Fruit fly (Drosophila melanogaster): ENCODE data around the gene Rsf1.

Gene Rsf1

DNA sequence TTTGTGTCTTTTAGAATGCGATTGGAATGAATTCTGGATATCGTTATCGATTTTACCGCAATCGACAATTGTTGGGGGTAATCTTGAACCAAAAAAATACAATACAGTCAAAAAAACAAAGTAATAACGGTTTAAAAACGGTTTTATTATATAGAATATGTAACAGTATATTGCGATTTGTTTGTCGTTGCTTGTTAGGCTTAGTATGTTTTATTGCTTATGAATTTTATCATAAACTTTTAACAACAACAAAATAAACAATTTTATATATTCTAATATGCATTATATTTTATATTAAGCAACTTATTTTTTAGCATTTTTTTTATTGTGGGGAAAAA is 36.4 kb upstream of the Rsf1 start, which contains the start of gene CYLD (continued):
- no peak for TF ChIP-seq CG4854 (GFP tag; optimal IDR thresholded peaks at IDR 0.05)
- peak; percentile 42 for TF ChIP-seq CG18764 (GFP tag; optimal IDR thresholded peaks at IDR 0.05)
- TF ChIP-seq sd (tag; optimal IDR thresholded peaks at IDR 0.05), result peak; percentile 65
- peak; percentile 79 for TF ChIP-seq CG13424 (tag; optimal IDR thresholded peaks at IDR 0.05)
- no peak for TF ChIP-seq Hr39 (optimal IDR thresholded peaks at IDR 0.05)
- peak; percentile 57 for TF ChIP-seq Sox100B (GFP tag; optimal IDR thresholded peaks at IDR 0.05)
- no peak for TF ChIP-seq HLH54F (GFP tag; optimal IDR thresholded peaks at IDR 0.05)
- peak; percentile 32 for TF ChIP-seq Hmx (GFP tag; optimal IDR thresholded peaks at IDR 0.05)
- 0 out of 3 replicates have a peak, but pooled peaks have one; percentile 18 for TF ChIP-seq CG7357 (GFP tag; IDR thresholded peaks at IDR 0.05)
- no peak for TF ChIP-seq CG2889 (GFP tag; IDR thresholded peaks at IDR 0.05)
- TF ChIP-seq CG6683 (GFP tag; optimal IDR thresholded peaks at IDR 0.05), result peak; percentile 57
- TF ChIP-seq fru (optimal IDR thresholded peaks at IDR 0.05), result no peak
- TF ChIP-seq D (optimal IDR thresholded peaks at IDR 0.05), result no peak
- TF ChIP-seq D (GFP tag; optimal IDR thresholded peaks at IDR 0.05), result peak; percentile 29
- no peak for TF ChIP-seq Stat92E (GFP tag; optimal IDR thresholded peaks at IDR 0.05)
- peak; percentile 36; the same call in 1 of the 2 replicates for TF ChIP-seq wdn (GFP tag; IDR thresholded peaks at IDR 0.05)
- peak; percentile 51; the same call in 1 of the 2 replicates for TF ChIP-seq E2f1 (GFP tag; IDR thresholded peaks at IDR 0.05)
- peak; percentile 76 for TF ChIP-seq CG8388 (GFP tag; optimal IDR thresholded peaks at IDR 0.05)
- peak; percentile 77 for TF ChIP-seq CG17359 (tag; optimal IDR thresholded peaks at IDR 0.05)
- TF ChIP-seq phol (tag; optimal IDR thresholded peaks at IDR 0.05), result peak; percentile 77
- TF ChIP-seq Med (GFP tag), result peak; percentile 83
- TF ChIP-seq CG8089 (GFP tag; optimal IDR thresholded peaks at IDR 0.05), result no peak
- TF ChIP-seq Sox102F (GFP tag; optimal IDR thresholded peaks at IDR 0.05), result peak; percentile 84
- TF ChIP-seq vvl (GFP tag; IDR thresholded peaks at IDR 0.05), result peak; percentile 87
- TF ChIP-seq rib (GFP tag; IDR thresholded peaks at IDR 0.05), result no peak
- TF ChIP-seq CG4282 (GFP tag; optimal IDR thresholded peaks at IDR 0.05), result no peak
- TF ChIP-seq Bteb2 (GFP tag; optimal IDR thresholded peaks at IDR 0.05), result peak; percentile 24
- no peak for TF ChIP-seq CG31224 (GFP tag; IDR thresholded peaks at IDR 0.05)
- no peak for TF ChIP-seq CG17612 (GFP tag; IDR thresholded peaks at IDR 0.05)
- no peak for TF ChIP-seq exex (tag; optimal IDR thresholded peaks at IDR 0.05)
- TF ChIP-seq HHEX (GFP tag; optimal IDR thresholded peaks at IDR 0.05), result peak; percentile 33
- TF ChIP-seq az2 (GFP tag; optimal IDR thresholded peaks at IDR 0.05), result peak; percentile 77
- TF ChIP-seq CG11696 (GFP tag; IDR thresholded peaks at IDR 0.05), result peak; percentile 40; the same call in 1 of the 2 replicates
- TF ChIP-seq Abd-B (GFP tag; optimal IDR thresholded peaks at IDR 0.05), result no peak
- TF ChIP-seq CG7786 (GFP tag; optimal IDR thresholded peaks at IDR 0.05), result no peak
- TF ChIP-seq row (GFP tag; IDR thresholded peaks at IDR 0.05), result peak; percentile 77
- 0 out of 2 replicates have a peak, but pooled peaks have one; percentile 39 for TF ChIP-seq CG14441 (GFP tag; IDR thresholded peaks at IDR 0.05)
- peak; percentile 72 for TF ChIP-seq CG13296 (GFP tag; optimal IDR thresholded peaks at IDR 0.05)
- TF ChIP-seq CG7987 (GFP tag; optimal IDR thresholded peaks at IDR 0.05), result no peak
- peak; percentile 64 for TF ChIP-seq CG12769 (tag; optimal IDR thresholded peaks at IDR 0.05)
- peak; percentile 26 for TF ChIP-seq MESR4 (GFP tag; optimal IDR thresholded peaks at IDR 0.05)
- no peak for TF ChIP-seq CG6654 (GFP tag; optimal IDR thresholded peaks at IDR 0.05)
- peak; percentile 68 for TF ChIP-seq Drgx (GFP tag; IDR thresholded peaks at IDR 0.05)
- TF ChIP-seq wor (GFP tag; IDR thresholded peaks at IDR 0.05), result peak; percentile 30; the same call in 1 of the 2 replicates
- no peak for TF ChIP-seq chinmo (GFP tag; IDR thresholded peaks at IDR 0.05; ENCODE audit: partially characterized antibody)
- no peak for TF ChIP-seq Antp (GFP tag; optimal IDR thresholded peaks at IDR 0.05)
- TF ChIP-seq Hey (tag; optimal IDR thresholded peaks at IDR 0.05), result no peak
- peak; percentile 51 for TF ChIP-seq fd3F (GFP tag; optimal IDR thresholded peaks at IDR 0.05)
- peak; percentile 76; the same call in 1 of the 2 replicates for TF ChIP-seq CG14014 (GFP tag; IDR thresholded peaks at IDR 0.05)
- no peak for TF ChIP-seq mld (GFP tag; IDR thresholded peaks at IDR 0.05; ENCODE audit: partially characterized antibody)
- TF ChIP-seq CG17328 (GFP tag; IDR thresholded peaks at IDR 0.05), result peak; percentile 82
- TF ChIP-seq lilli (GFP tag; optimal IDR thresholded peaks at IDR 0.05), result peak; percentile 53

Measured in whole organism, embryonic.